Fruit fly (Drosophila melanogaster): ENCODE measurements around the gene cm.

- TF ChIP-seq CG8478 (optimal IDR thresholded peaks at IDR 0.05) = no peak
- no peak for TF ChIP-seq Dll (optimal IDR thresholded peaks at IDR 0.05)
- no peak for TF ChIP-seq usp (GFP tag; optimal IDR thresholded peaks at IDR 0.05)
- no peak for TF ChIP-seq psq (optimal IDR thresholded peaks at IDR 0.05)
- no peak for TF ChIP-seq EcR (GFP tag; optimal IDR thresholded peaks at IDR 0.05)
- TF ChIP-seq pan (optimal IDR thresholded peaks at IDR 0.05) = no peak
Measured at dm6 chrX:6990105-6990504, 20.8 kb downstream of the cm start.

Measured in whole organism.